Worm (Caenorhabditis elegans) whole organism, L2 larva: ENCODE results near the gene srt-55.

Source experiments
- ama-1 ChIP-seq: fragments of 150-350 bp; optimal IDR thresholded peaks from 2 replicates; lab custom pipeline; 2018; ENCODE audit warnings: inconsistent platforms
- elt-3 ChIP-seq: sonication (generic microtip); optimal IDR thresholded peaks from 2 replicates; lab custom pipeline; 2017; ENCODE audit warnings: missing biosample characterization, missing genetic modification characterization
- nhr-11 ChIP-seq: fragments of 150-350 bp; optimal IDR thresholded peaks from 2 replicates; lab custom pipeline; 2014; ENCODE audit warnings: missing biosample characterization, missing genetic modification characterization
- nhr-23 ChIP-seq: fragments of 150-350 bp; optimal IDR thresholded peaks from 2 replicates; lab custom pipeline; 2014; ENCODE audit warnings: missing biosample characterization, missing genetic modification reagents, missing genetic modification characterization
- sma-9 ChIP-seq, 2 experiments: fragments of 150-350 bp in 1 of 2; sonication (generic microtip) in 1 of 2; optimal IDR thresholded peaks; 2 replicates each; lab custom pipeline; 2014 to 2016; ENCODE audit warnings: missing genetic modification characterization in 2 of 2, mild to moderate bottlenecking in 1 of 2, missing biosample characterization in 1 of 2, missing compliant biosample characterization in 1 of 2, missing genetic modification reagents in 1 of 2, moderate library complexity in 1 of 2
- snpc-4 ChIP-seq: fragments of 150-350 bp; optimal IDR thresholded peaks from 2 replicates; lab custom pipeline; 2014; ENCODE audit warnings: missing biosample characterization, missing genetic modification characterization

- TF ChIP-seq sma-9 (GFP tag; optimal IDR thresholded peaks at IDR 0.05; lab: Kevin White, UChicago) (no peak), sma-9 (tag; optimal IDR thresholded peaks at IDR 0.05; lab: Kevin White, UChicago) (no peak), ama-1 (lab: Kevin White, UChicago) (no peak), snpc-4 (no peak), elt-3 (no peak), nhr-11 (tag; lab: Kevin White, UChicago) (no peak), nhr-23 (tag; lab: Kevin White, UChicago) (no peak)
These were observed 17.7 kb downstream of the srt-55 start, which contains the start of gene hal-2 for ce11 chrIII:10088508-10088981.
